Fruit fly (Drosophila melanogaster) S2 (cell line): Measurements from ENCODE around the gene sip3.

ENCODE experiments used
- CG8478 ChIP-seq: fragments of >200 bp; optimal IDR thresholded peaks from 2 replicates; lab custom pipeline; 2018
- CTCF ChIP-seq, 2 experiments: fragments of >200 bp; optimal IDR thresholded peaks; 2 replicates each; lab custom pipeline; 2018

DNA sequence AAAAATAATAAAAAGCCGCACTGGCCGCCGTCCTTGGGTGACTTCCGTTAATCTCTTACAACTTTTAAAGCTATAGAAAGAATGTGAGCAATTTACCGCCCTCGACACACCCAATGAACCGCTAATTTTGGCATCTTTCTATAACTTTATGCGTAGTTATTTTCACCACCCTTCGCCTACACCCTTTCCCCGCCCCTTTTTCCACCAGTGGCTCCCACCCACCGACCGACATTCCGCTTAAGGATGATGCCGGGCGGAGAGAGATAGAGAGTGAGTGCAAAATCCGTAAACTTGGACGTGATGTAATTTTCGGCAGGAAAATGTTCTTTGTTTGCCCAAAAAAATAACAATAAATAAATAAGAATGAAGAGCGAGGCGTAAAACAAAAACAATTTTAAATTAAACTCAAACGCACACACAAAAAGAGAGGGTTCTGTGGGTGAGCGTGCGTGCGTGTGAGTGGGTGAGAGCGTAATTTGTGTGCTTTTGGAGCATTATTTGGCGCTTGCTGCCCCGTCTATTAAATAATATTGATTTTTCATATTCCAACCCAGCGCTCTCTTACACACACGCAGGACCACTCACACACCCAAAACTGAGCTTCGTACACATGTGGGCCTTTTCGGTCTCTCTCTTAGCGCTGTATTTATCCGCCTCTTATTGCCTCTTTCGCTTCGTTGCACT lies 5.6 kb downstream of the sip3 start:
- TF ChIP-seq CG8478 (lab: Kevin White, UChicago) (no peak), CTCF (optimal IDR thresholded peaks at IDR 0.05; lab: Kevin White, UChicago) (no peak)
